Worm (Caenorhabditis elegans) whole organism, midembryonic: ENCODE data around the gene ZK795.2.

Experiments
- T22C8.4 ChIP-seq: fragments of 200-800 bp; sonication (Bioruptor generic); IDR thresholded peaks from 2 replicates; pipeline ENCODE4 v1.3.6; 2022; ENCODE audit warnings: missing genetic modification characterization, missing compliant biosample characterization
- cog-1 ChIP-seq: sonication (generic microtip); optimal IDR thresholded peaks from 2 replicates; lab custom pipeline; 2016; ENCODE audit warnings: missing genetic modification characterization, missing compliant biosample characterization
- flt-1 ChIP-seq: fragments of 200-800 bp; sonication (Bioruptor generic); IDR thresholded peaks from 2 replicates; pipeline ENCODE4 v1.3.6; 2022; ENCODE audit warnings: missing genetic modification characterization, missing compliant biosample characterization
- klf-2 ChIP-seq: fragments of 200-800 bp; sonication (Bioruptor generic); conservative IDR thresholded peaks from 2 replicates; pipeline ENCODE4 v1.3.6; 2022; ENCODE audit warnings: missing genetic modification reagents, missing genetic modification characterization, missing compliant biosample characterization
- med-1 ChIP-seq: sonication (generic microtip); optimal IDR thresholded peaks from 2 replicates; lab custom pipeline; 2017; ENCODE audit warnings: missing genetic modification characterization, mild to moderate bottlenecking, missing compliant biosample characterization, antibody characterized with exemption, missing genetic modification reagents; ENCODE audit not compliant: insufficient read depth
- ref-1 ChIP-seq: fragments of 200-800 bp; sonication (Bioruptor generic); conservative IDR thresholded peaks from 2 replicates; pipeline ENCODE4 v1.3.6; 2022; ENCODE audit warnings: missing genetic modification reagents, missing genetic modification characterization, missing compliant biosample characterization
- tab-1 ChIP-seq: fragments of 200-800 bp; sonication (Bioruptor generic); IDR thresholded peaks from 2 replicates; pipeline ENCODE4 v1.3.6; 2022; ENCODE audit warnings: missing genetic modification characterization, missing compliant biosample characterization
- ztf-23 ChIP-seq: fragments of 200-800 bp; sonication (Bioruptor generic); IDR thresholded peaks from 2 replicates; pipeline ENCODE4 v1.3.6; 2022; ENCODE audit warnings: missing genetic modification reagents, missing genetic modification characterization, missing compliant biosample characterization
- ztf-29 ChIP-seq: fragments of 200-800 bp; sonication (Bioruptor generic); IDR thresholded peaks from 2 replicates; pipeline ENCODE4 v1.3.6; 2022; ENCODE audit warnings: missing genetic modification reagents, missing genetic modification characterization, missing compliant biosample characterization

ZK795.2 gene

DNA sequence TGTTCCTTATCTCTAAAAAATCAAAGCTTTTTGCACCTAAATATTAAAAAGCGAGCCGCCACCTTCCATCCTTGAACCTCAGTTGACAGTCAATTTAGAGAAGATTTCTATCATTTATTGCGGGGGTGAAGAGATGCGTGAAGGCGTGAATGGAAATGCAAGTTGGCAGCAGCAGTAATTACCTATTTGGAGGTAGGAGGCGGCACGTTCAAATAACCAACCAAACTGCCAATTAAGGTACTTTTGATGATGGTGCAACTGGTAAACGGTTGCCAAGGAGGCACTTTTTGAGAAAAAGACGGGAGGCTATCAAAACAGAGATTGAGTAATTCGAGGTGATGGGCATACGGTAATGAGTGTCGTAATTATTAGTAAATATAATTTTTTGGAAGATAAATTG lies 22.4 kb downstream of the ZK795.2 start:
- TF ChIP-seq cog-1 (tag; lab: Kevin White, UChicago), result no peak
- TF ChIP-seq med-1 (GFP tag; lab: Kevin White, UChicago), result no peak
- no peak for TF ChIP-seq tab-1 (GFP tag; lab: Robert Waterston, UW)
- TF ChIP-seq ref-1, result no peak
- TF ChIP-seq ztf-23 (GFP tag; lab: Robert Waterston, UW), result no peak
- no peak for TF ChIP-seq flt-1 (GFP tag; lab: Robert Waterston, UW)
- no peak for TF ChIP-seq ztf-29 (GFP tag; lab: Robert Waterston, UW)
- no peak for TF ChIP-seq klf-2
- TF ChIP-seq T22C8.4 (GFP tag; lab: Robert Waterston, UW), result no peak

ce11 chrIV:12531464-12531863 lies 27.3 kb downstream of the ZK795.2 start:
- TF ChIP-seq cog-1 (tag; lab: Kevin White, UChicago) (no peak), ztf-29 (GFP tag; lab: Robert Waterston, UW) (no peak), med-1 (GFP tag; lab: Kevin White, UChicago) (no peak), ztf-23 (GFP tag; lab: Robert Waterston, UW) (no peak), klf-2 (no peak), flt-1 (GFP tag; lab: Robert Waterston, UW) (no peak), tab-1 (GFP tag; lab: Robert Waterston, UW) (no peak), ref-1 (no peak), T22C8.4 (GFP tag; lab: Robert Waterston, UW) (no peak)

ce11 chrIV:12531047-12531446 lies 27.7 kb downstream of the ZK795.2 start, which contains the start of gene F53B2.5:
TSS of gene F53B2.5 (minus strand) at chrIV:12531147.
- no peak for TF ChIP-seq T22C8.4 (GFP tag; lab: Robert Waterston, UW)
- TF ChIP-seq cog-1 (tag; lab: Kevin White, UChicago), result no peak
- no peak for TF ChIP-seq ref-1
- no peak for TF ChIP-seq med-1 (GFP tag; lab: Kevin White, UChicago)
- no peak for TF ChIP-seq ztf-29 (GFP tag; lab: Robert Waterston, UW)
- no peak for TF ChIP-seq ztf-23 (GFP tag; lab: Robert Waterston, UW)
- no peak for TF ChIP-seq flt-1 (GFP tag; lab: Robert Waterston, UW)
- no peak for TF ChIP-seq klf-2
- no peak for TF ChIP-seq tab-1 (GFP tag; lab: Robert Waterston, UW)

- no peak for TF ChIP-seq klf-2
- no peak for TF ChIP-seq ztf-29 (GFP tag; lab: Robert Waterston, UW)
- TF ChIP-seq med-1 (GFP tag; lab: Kevin White, UChicago), result no peak
- no peak for TF ChIP-seq T22C8.4 (GFP tag; lab: Robert Waterston, UW)
- no peak for TF ChIP-seq cog-1 (tag; lab: Kevin White, UChicago)
- TF ChIP-seq tab-1 (GFP tag; lab: Robert Waterston, UW), result no peak
- TF ChIP-seq ref-1, result no peak
- no peak for TF ChIP-seq flt-1 (GFP tag; lab: Robert Waterston, UW)
Observed at ce11 chrIV:12527217-12527616, 31.6 kb downstream of the ZK795.2 start, which contains the start of gene F53B2.8. TSS of gene F53B2.8 (minus strand) at chrIV:12527396.

- TF ChIP-seq ref-1, result no peak
- TF ChIP-seq ztf-23 (GFP tag; lab: Robert Waterston, UW), result no peak
- no peak for TF ChIP-seq cog-1 (tag; lab: Kevin White, UChicago)
- TF ChIP-seq flt-1 (GFP tag; lab: Robert Waterston, UW), result no peak
- TF ChIP-seq tab-1 (GFP tag; lab: Robert Waterston, UW), result no peak
- TF ChIP-seq med-1 (GFP tag; lab: Kevin White, UChicago), result no peak
Observed at ce11 chrIV:12525409-12525808, 33.4 kb downstream of the ZK795.2 start, which contains the start of gene eak-4. TSS of gene eak-4 (minus strand) at chrIV:12525509.

- no peak for TF ChIP-seq ref-1
- TF ChIP-seq med-1 (GFP tag; lab: Kevin White, UChicago), result no peak
- TF ChIP-seq ztf-29 (GFP tag; lab: Robert Waterston, UW), result no peak
- no peak for TF ChIP-seq tab-1 (GFP tag; lab: Robert Waterston, UW)
- no peak for TF ChIP-seq klf-2
- no peak for TF ChIP-seq ztf-23 (GFP tag; lab: Robert Waterston, UW)
- TF ChIP-seq flt-1 (GFP tag; lab: Robert Waterston, UW), result no peak
- TF ChIP-seq cog-1 (tag; lab: Kevin White, UChicago), result no peak
- no peak for TF ChIP-seq T22C8.4 (GFP tag; lab: Robert Waterston, UW)
Observed at ce11 chrIV:12522521-12522920, 36.3 kb downstream of the ZK795.2 start, which contains the start of gene sru-13. TSS of gene sru-13 (minus strand) at chrIV:12522621.

DNA sequence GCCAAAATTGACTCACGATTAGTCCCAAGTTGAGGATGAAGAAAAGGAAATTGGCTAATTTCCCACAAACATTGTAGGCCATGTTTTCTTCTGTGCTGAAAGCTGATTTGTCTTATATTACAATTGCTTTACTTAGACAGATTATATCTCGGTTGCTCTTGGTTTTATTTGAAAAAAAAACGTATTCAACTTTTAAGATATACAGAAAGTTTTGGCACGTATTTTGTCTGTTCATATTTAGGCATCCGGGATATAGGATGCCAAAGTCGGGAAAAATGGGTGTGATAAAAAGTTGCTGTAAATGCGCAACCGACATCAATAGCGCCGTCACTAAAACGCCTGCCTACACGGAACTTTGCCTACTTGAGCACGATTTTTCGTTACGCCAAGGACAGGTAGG lies 38.6 kb downstream of the ZK795.2 start, which contains the start of gene tsp-4:
Gene tsp-4 (minus strand): TSS at position 101 of the 400 bp plus-strand sequence.
- TF ChIP-seq ztf-29 (GFP tag; lab: Robert Waterston, UW), result no peak
- no peak for TF ChIP-seq T22C8.4 (GFP tag; lab: Robert Waterston, UW)
- TF ChIP-seq ztf-23 (GFP tag; lab: Robert Waterston, UW), result no peak
- TF ChIP-seq klf-2, result no peak
- TF ChIP-seq med-1 (GFP tag; lab: Kevin White, UChicago), result no peak
- TF ChIP-seq tab-1 (GFP tag; lab: Robert Waterston, UW), result no peak
- no peak for TF ChIP-seq cog-1 (tag; lab: Kevin White, UChicago)
- TF ChIP-seq flt-1 (GFP tag; lab: Robert Waterston, UW), result no peak
- TF ChIP-seq ref-1, result no peak
